Worm (Caenorhabditis elegans) whole organism, L1 larva: ENCODE data around the gene F09B9.5.
A peak's percentile ranks its signal among the peaks of the same experiment; 100 is the strongest.

ENCODE experiments used
- F16B12.6 ChIP-seq: fragments of 150-350 bp; optimal IDR thresholded peaks from 2 replicates; lab custom pipeline; 2014; ENCODE audit warnings: missing biosample characterization, missing genetic modification characterization
- Y116A8C.19 ChIP-seq: sonication (generic microtip); optimal IDR thresholded peaks from 2 replicates; lab custom pipeline; 2016; ENCODE audit warnings: missing compliant biosample characterization, missing genetic modification characterization, borderline replicate concordance
- aly-2 ChIP-seq: fragments of 150-350 bp; optimal IDR thresholded peaks from 2 replicates; lab custom pipeline; 2014; ENCODE audit warnings: missing biosample characterization, missing genetic modification characterization
- blmp-1 ChIP-seq: fragments of 150-350 bp; optimal IDR thresholded peaks from 2 replicates; lab custom pipeline; 2014; ENCODE audit warnings: missing biosample characterization, missing genetic modification characterization
- ceh-63 ChIP-seq: fragments of 200-800 bp; sonication (Bioruptor generic); optimal IDR thresholded peaks from 2 replicates; lab custom pipeline; 2018; ENCODE audit warnings: mild to moderate bottlenecking, missing genetic modification characterization, missing compliant biosample characterization
- ceh-82 ChIP-seq, 3 experiments: fragments of 150-350 bp in 1 of 3; sonication (generic microtip) in 2 of 3; optimal IDR thresholded peaks; 2 replicates each; lab custom pipeline; 2014 to 2017; ENCODE audit warnings: missing biosample characterization in 3 of 3, missing genetic modification characterization in 3 of 3
- ceh-88 ChIP-seq: fragments of 200-800 bp; sonication (Bioruptor generic); IDR thresholded peaks from 2 replicates; pipeline ENCODE4 v1.3.6; 2022; ENCODE audit warnings: missing genetic modification characterization, missing compliant biosample characterization
- ceh-90 ChIP-seq: sonication (generic microtip); optimal IDR thresholded peaks from 2 replicates; lab custom pipeline; 2016; ENCODE audit warnings: missing genetic modification characterization, missing compliant biosample characterization
- ces-1 ChIP-seq: fragments of 150-350 bp; optimal IDR thresholded peaks from 2 replicates; lab custom pipeline; 2014; ENCODE audit warnings: missing biosample characterization, missing genetic modification reagents, missing genetic modification characterization
- efl-1 ChIP-seq, 4 experiments: fragments of 150-350 bp; optimal IDR thresholded peaks in 3 of 4; peaks in 1 of 4; 1 replicate in 1 of 4; 2 replicates in 3 of 4; lab custom pipeline; 2014; ENCODE audit warnings: missing biosample characterization in 2 of 4, missing genetic modification characterization in 2 of 4, missing genetic modification reagents in 2 of 4
- egl-13 ChIP-seq: sonication (generic microtip); optimal IDR thresholded peaks from 2 replicates; lab custom pipeline; 2016; ENCODE audit warnings: missing genotype, missing genetic modification reagents, missing genetic modification characterization, missing compliant biosample characterization
- egl-27 ChIP-seq, 2 experiments: fragments of 150-350 bp in 1 of 2; sonication (generic microtip); optimal IDR thresholded peaks; 3 replicates each; lab custom pipeline; 2017 to 2018; ENCODE audit warnings: missing biosample characterization in 2 of 2, missing genetic modification characterization in 2 of 2, missing genetic modification reagents in 2 of 2
- elt-2 ChIP-seq: sonication (generic microtip); optimal IDR thresholded peaks from 2 replicates; lab custom pipeline; 2016; ENCODE audit warnings: missing genetic modification characterization, mild to moderate bottlenecking, inconsistent platforms, missing compliant biosample characterization, missing genetic modification reagents
- elt-3 ChIP-seq, 6 experiments: fragments of 150-350 bp in 1 of 6; sonication (generic microtip); optimal IDR thresholded peaks; 2 replicates each; lab custom pipeline; 2017 to 2018; ENCODE audit warnings: missing biosample characterization in 6 of 6, missing genetic modification characterization in 6 of 6, inconsistent platforms in 1 of 6
- ets-5 ChIP-seq: fragments of 200-800 bp; sonication (Bioruptor generic); IDR thresholded peaks from 2 replicates; pipeline ENCODE4 v1.3.6; 2022; ENCODE audit warnings: missing genetic modification characterization, missing compliant biosample characterization
- fkh-8 ChIP-seq: sonication (generic microtip); optimal IDR thresholded peaks from 2 replicates; lab custom pipeline; 2016; ENCODE audit warnings: mild to moderate bottlenecking, missing genetic modification characterization, missing compliant biosample characterization
- grh-1 ChIP-seq: fragments of 200-800 bp; sonication (Bioruptor generic); IDR thresholded peaks from 2 replicates; pipeline ENCODE4 v1.3.6; 2022; ENCODE audit warnings: missing genetic modification reagents, missing genetic modification characterization, missing compliant biosample characterization
- irx-1 ChIP-seq: sonication (generic microtip); optimal IDR thresholded peaks from 2 replicates; lab custom pipeline; 2016; ENCODE audit warnings: missing genetic modification characterization, missing compliant biosample characterization
- isw-1 ChIP-seq: fragments of 200-800 bp; sonication (Bioruptor generic); IDR thresholded peaks from 2 replicates; pipeline ENCODE4 v1.3.6; 2022; ENCODE audit warnings: missing genetic modification characterization, missing compliant biosample characterization
- jun-1 ChIP-seq: fragments of 150-350 bp; optimal IDR thresholded peaks from 2 replicates; lab custom pipeline; 2014; ENCODE audit warnings: missing biosample characterization, missing genetic modification reagents, missing genetic modification characterization
- lin-13 ChIP-seq: fragments of 150-350 bp; optimal IDR thresholded peaks from 2 replicates; lab custom pipeline; 2014; ENCODE audit warnings: missing biosample characterization, missing genetic modification reagents, missing genetic modification characterization
- lin-14 ChIP-seq: fragments of 200-800 bp; sonication (Bioruptor generic); optimal IDR thresholded peaks from 2 replicates; lab custom pipeline; 2018; ENCODE audit warnings: mild to moderate bottlenecking, missing genetic modification characterization, moderate library complexity, missing compliant biosample characterization
- lin-35 ChIP-seq, 2 experiments: fragments of 150-350 bp; optimal IDR thresholded peaks; 2 replicates each; lab custom pipeline; 2014; ENCODE audit warnings: missing biosample characterization in 2 of 2, missing genetic modification characterization in 2 of 2, missing genetic modification reagents in 2 of 2
- lin-39 ChIP-seq: fragments of 150-350 bp; optimal IDR thresholded peaks from 2 replicates; lab custom pipeline; 2014; ENCODE audit warnings: missing biosample characterization, missing genetic modification reagents, missing genetic modification characterization
- lsy-2 ChIP-seq, 2 experiments: fragments of 150-350 bp; optimal IDR thresholded peaks; 2 replicates each; lab custom pipeline; 2014; ENCODE audit warnings: missing biosample characterization in 2 of 2, missing genetic modification characterization in 2 of 2
- mab-9 ChIP-seq: fragments of 200-800 bp; sonication (Bioruptor generic); IDR thresholded peaks from 2 replicates; pipeline ENCODE4 v1.3.6; 2022; ENCODE audit warnings: missing genetic modification reagents, missing genetic modification characterization, missing compliant biosample characterization
- nhr-19 ChIP-seq: fragments of 200-800 bp; sonication (Bioruptor generic); conservative IDR thresholded peaks from 2 replicates; pipeline ENCODE4 v1.3.6; 2022; ENCODE audit warnings: missing genetic modification characterization, missing compliant biosample characterization
- nhr-20 ChIP-seq: sonication (generic microtip); optimal IDR thresholded peaks from 2 replicates; lab custom pipeline; 2016; ENCODE audit warnings: mild to moderate bottlenecking, missing genetic modification characterization, missing compliant biosample characterization
- nhr-237 ChIP-seq: fragments of 150-350 bp; optimal IDR thresholded peaks from 2 replicates; lab custom pipeline; 2014; ENCODE audit warnings: missing biosample characterization, missing genetic modification characterization
- nhr-28 ChIP-seq: fragments of 150-350 bp; optimal IDR thresholded peaks from 2 replicates; lab custom pipeline; 2014; ENCODE audit warnings: missing biosample characterization, missing genetic modification characterization
- nhr-71 ChIP-seq: sonication (generic microtip); optimal IDR thresholded peaks from 2 replicates; lab custom pipeline; 2016; ENCODE audit warnings: mild to moderate bottlenecking, missing genetic modification characterization, moderate library complexity, missing compliant biosample characterization
- nhr-76 ChIP-seq: sonication (generic microtip); optimal IDR thresholded peaks from 2 replicates; lab custom pipeline; 2017; ENCODE audit warnings: missing biosample characterization, missing genetic modification characterization
- nhr-77 ChIP-seq: fragments of 150-350 bp; optimal IDR thresholded peaks from 2 replicates; lab custom pipeline; 2014; ENCODE audit warnings: missing biosample characterization, missing genetic modification characterization
- nhr-85 ChIP-seq: sonication (generic microtip); peaks from one replicate; lab custom pipeline; 2016; ENCODE audit warnings: missing genetic modification characterization, inconsistent platforms, missing compliant biosample characterization
- pag-3 ChIP-seq: sonication (generic microtip); optimal IDR thresholded peaks from 2 replicates; lab custom pipeline; 2017; ENCODE audit warnings: missing genetic modification characterization, mild to moderate bottlenecking, missing compliant biosample characterization, antibody characterized with exemption, borderline replicate concordance; ENCODE audit not compliant: insufficient read depth
- pqm-1 ChIP-seq: sonication (generic microtip); optimal IDR thresholded peaks from 3 replicates; lab custom pipeline; 2017; ENCODE audit warnings: missing biosample characterization, missing genetic modification characterization
- rnt-1 ChIP-seq: sonication (generic microtip); optimal IDR thresholded peaks from 2 replicates; lab custom pipeline; 2016; ENCODE audit warnings: mild to moderate bottlenecking, missing genetic modification characterization, moderate library complexity, missing compliant biosample characterization
- snpc-4 ChIP-seq: fragments of 150-350 bp; optimal IDR thresholded peaks from 2 replicates; lab custom pipeline; 2014; ENCODE audit warnings: missing biosample characterization, missing genetic modification characterization
- snu-23 ChIP-seq: sonication (generic microtip); optimal IDR thresholded peaks from 2 replicates; lab custom pipeline; 2016; ENCODE audit warnings: missing genetic modification characterization, missing compliant biosample characterization
- sox-4 ChIP-seq: sonication (generic microtip); optimal IDR thresholded peaks from 2 replicates; lab custom pipeline; 2016; ENCODE audit warnings: missing genetic modification characterization, missing compliant biosample characterization
- tbx-2 ChIP-seq: sonication (generic microtip); optimal IDR thresholded peaks from 2 replicates; lab custom pipeline; 2016; ENCODE audit warnings: missing genetic modification characterization, missing compliant biosample characterization
- unc-30 ChIP-seq: sonication (generic microtip); optimal IDR thresholded peaks from 2 replicates; lab custom pipeline; 2017; ENCODE audit warnings: missing biosample characterization, missing genetic modification characterization
- xbp-1 ChIP-seq: sonication (generic microtip); optimal IDR thresholded peaks from 2 replicates; lab custom pipeline; 2016; ENCODE audit warnings: missing genetic modification characterization, missing compliant biosample characterization

Gene F09B9.5

DNA sequence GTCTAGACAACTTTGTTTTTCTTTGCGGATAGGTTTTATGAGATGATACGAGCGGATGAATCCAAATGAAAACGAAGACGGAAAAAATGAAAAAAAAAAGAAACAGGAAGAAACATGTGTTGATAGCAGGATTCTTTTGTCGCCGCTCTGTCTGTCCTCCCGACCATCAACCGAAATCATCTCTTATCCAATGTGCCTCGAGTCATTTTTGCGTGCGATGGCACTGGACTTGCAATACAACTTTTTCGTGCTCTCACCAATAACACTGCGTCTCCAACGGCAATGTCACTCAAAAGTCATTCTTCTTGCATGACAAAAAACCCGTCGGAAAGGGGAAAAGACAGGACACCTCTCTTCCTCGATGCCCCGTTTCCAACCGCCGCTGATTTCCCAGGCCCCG lies 21.7 kb downstream of the F09B9.5 start, which contains the start of gene ncs-4:
ncs-4 (plus strand) TSS at position 227 of the 400 bp plus-strand sequence.
- TF ChIP-seq nhr-71: peak; percentile 51
- TF ChIP-seq pag-3 (tag; lab: Kevin White, UChicago): peak; percentile 78
- peak; percentile 51 for TF ChIP-seq rnt-1 (tag; lab: Kevin White, UChicago)
- no peak for TF ChIP-seq isw-1 (GFP tag; lab: Robert Waterston, UW)
- TF ChIP-seq lsy-2 (tag; optimal IDR thresholded peaks at IDR 0.05; lab: Kevin White, UChicago): no peak
- no peak for TF ChIP-seq ceh-90 (tag; lab: Kevin White, UChicago)
- peak; percentile 70 for TF ChIP-seq lin-14 (GFP tag; lab: Kevin White, UChicago)
- TF ChIP-seq nhr-19 (GFP tag; lab: Robert Waterston, UW): peak; percentile 22; the same call in 1 of the 2 replicates
- peak; percentile 33 for TF ChIP-seq blmp-1 (tag; lab: Kevin White, UChicago)
- TF ChIP-seq elt-3 (tag; optimal IDR thresholded peaks at IDR 0.05; lab: Kevin White, UChicago): peak in 1 of 6 experiments; percentile 1
- TF ChIP-seq lin-39 (tag; lab: Kevin White, UChicago): peak; percentile 21
- TF ChIP-seq nhr-85: peak; percentile 34
- no peak for TF ChIP-seq lin-13 (GFP tag; lab: Kevin White, UChicago)
- peak; percentile 19 for TF ChIP-seq nhr-20 (tag; lab: Kevin White, UChicago)
- TF ChIP-seq snu-23 (GFP tag; lab: Kevin White, UChicago): peak; percentile 29

- no peak for TF ChIP-seq tbx-2 (tag; lab: Kevin White, UChicago)
- no peak for TF ChIP-seq efl-1 (optimal IDR thresholded peaks at IDR 0.05; lab: Kevin White, UChicago)
- peak in 1 of 2 experiments; percentile 55 for TF ChIP-seq efl-1 (GFP tag; optimal IDR thresholded peaks at IDR 0.05 in 1 of 2; lab: Kevin White, UChicago)
- TF ChIP-seq, all 84 proteins: peak for 1
Measured at ce11 chrX:10182613-10183012, 28.0 kb downstream of the F09B9.5 start.

ce11 chrX:10183695-10184094 lies 29.1 kb downstream of the F09B9.5 start, which contains the start of gene arrd-28:
TSS of gene arrd-28 (plus strand) at chrX:10183995.
- TF ChIP-seq ceh-88 (GFP tag; lab: Robert Waterston, UW) (no peak), efl-1 (optimal IDR thresholded peaks at IDR 0.05; lab: Kevin White, UChicago) (no peak), efl-1 (GFP tag; optimal IDR thresholded peaks at IDR 0.05 in 1 of 2; lab: Kevin White, UChicago) (peak in 1 of 2 experiments; percentile 27), nhr-71 (no peak), nhr-237 (tag; lab: Kevin White, UChicago) (no peak)

- TF ChIP-seq nhr-28 (tag; lab: Kevin White, UChicago) (no peak), ces-1 (GFP tag; lab: Kevin White, UChicago) (no peak), grh-1 (GFP tag; lab: Robert Waterston, UW) (no peak), pqm-1 (no peak), ceh-82 (tag; optimal IDR thresholded peaks at IDR 0.05; lab: Kevin White, UChicago) (no peak), jun-1 (tag; lab: Kevin White, UChicago) (no peak), nhr-19 (GFP tag; lab: Robert Waterston, UW) (no peak)
Measured at ce11 chrX:10184708-10185107, 30.1 kb downstream of the F09B9.5 start.

DNA sequence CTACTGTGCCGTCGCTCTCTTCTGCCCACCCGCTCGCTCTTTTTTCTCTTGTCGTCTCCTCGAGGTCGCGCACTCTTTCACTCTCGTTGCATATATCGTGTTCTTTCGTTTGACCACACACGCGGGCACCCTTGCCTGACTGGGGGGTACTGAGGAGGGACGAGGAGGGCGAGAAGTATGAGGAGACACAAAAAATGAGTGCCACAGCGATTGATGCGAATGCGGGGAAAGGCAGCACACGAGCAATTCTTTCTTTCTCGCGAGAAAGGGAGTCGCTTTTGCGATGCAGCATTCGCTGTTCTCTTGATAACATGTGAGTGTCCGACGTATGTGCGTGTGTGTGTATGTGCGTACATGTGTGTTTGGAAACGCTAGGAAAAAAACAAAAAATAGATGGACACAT lies 33.9 kb downstream of the F09B9.5 start:
- no peak for TF ChIP-seq elt-2 (tag; lab: Kevin White, UChicago)
- no peak for TF ChIP-seq F16B12.6
- peak; percentile 28 for TF ChIP-seq snpc-4 (tag; lab: Kevin White, UChicago)
- peak; percentile 34; the same call in 1 of the 2 replicates for TF ChIP-seq mab-9
- TF ChIP-seq ets-5 (GFP tag; lab: Robert Waterston, UW): no peak
- peak; percentile 54 for TF ChIP-seq nhr-77 (tag; lab: Kevin White, UChicago)
- peak; percentile 69 for TF ChIP-seq sox-4 (tag; lab: Kevin White, UChicago)
- peak; percentile 67 for TF ChIP-seq xbp-1 (tag; lab: Kevin White, UChicago)
- TF ChIP-seq aly-2: no peak
- TF ChIP-seq Y116A8C.19 (tag; lab: Kevin White, UChicago): no peak
- TF ChIP-seq ceh-63: no peak
- peak in 1 of 6 experiments; percentile 7 for TF ChIP-seq elt-3 (tag; optimal IDR thresholded peaks at IDR 0.05; lab: Kevin White, UChicago)
- no peak for TF ChIP-seq egl-27 (tag; optimal IDR thresholded peaks at IDR 0.05; lab: Kevin White, UChicago)
- TF ChIP-seq nhr-76 (tag; lab: Kevin White, UChicago): no peak
- peak; percentile 64 for TF ChIP-seq nhr-19 (GFP tag; lab: Robert Waterston, UW)
- TF ChIP-seq irx-1 (tag; lab: Kevin White, UChicago): peak; percentile 74
- TF ChIP-seq egl-13 (tag; lab: Kevin White, UChicago): peak; percentile 77
- TF ChIP-seq tbx-2 (tag; lab: Kevin White, UChicago): peak; percentile 69
- TF ChIP-seq efl-1 (optimal IDR thresholded peaks at IDR 0.05; lab: Kevin White, UChicago): peak; percentile 45 to 62
- peak in 1 of 2 experiments; percentile 63 for TF ChIP-seq efl-1 (GFP tag; optimal IDR thresholded peaks at IDR 0.05 in 1 of 2; lab: Kevin White, UChicago)
- no peak for TF ChIP-seq unc-30 (tag; lab: Kevin White, UChicago)
- TF ChIP-seq fkh-8: peak; percentile 81
- TF ChIP-seq nhr-20 (tag; lab: Kevin White, UChicago): peak; percentile 72
- peak; percentile 53 to 58 for TF ChIP-seq lin-35 (GFP tag; optimal IDR thresholded peaks at IDR 0.05; lab: Kevin White, UChicago)
